Worm (Caenorhabditis elegans): Measurements from ENCODE around the gene toca-2.

toca-2 gene

DNA sequence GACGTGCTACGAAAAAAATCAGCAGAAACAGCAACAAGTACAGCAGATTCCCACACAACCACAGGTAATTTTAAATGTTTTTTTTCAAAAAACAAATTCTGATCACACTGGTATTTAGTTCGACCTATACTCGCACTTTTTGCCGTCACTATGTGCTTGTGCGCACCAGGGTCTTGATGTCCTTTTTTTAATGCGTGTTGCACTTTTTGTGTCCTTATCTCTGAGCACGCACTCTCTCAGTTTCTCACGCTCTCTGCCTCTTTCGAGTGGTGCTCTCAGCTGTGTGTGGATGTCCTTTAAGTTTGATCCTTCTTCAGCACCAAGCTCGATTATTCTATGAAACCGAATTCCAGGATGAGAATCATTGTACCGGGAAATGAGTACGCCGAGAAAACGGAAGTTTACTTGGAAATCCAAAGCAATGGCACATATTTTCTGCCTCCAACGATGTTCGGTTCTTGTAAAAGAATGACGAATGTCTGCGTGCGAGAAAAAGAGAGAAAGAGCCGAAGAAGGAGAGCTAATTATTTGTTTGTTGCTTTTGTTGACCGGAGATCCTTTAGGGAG lies 37.2 kb upstream of the toca-2 start (continued):
- TF ChIP-seq lin-13 (GFP tag; optimal IDR thresholded peaks at IDR 0.05) (no peak), mxl-3 (GFP tag; optimal IDR thresholded peaks at IDR 0.05) (peak; percentile 44), F44E2.7 (GFP tag; IDR thresholded peaks at IDR 0.05) (no peak)

- TF ChIP-seq lir-3 (tag; optimal IDR thresholded peaks at IDR 0.05) (no peak), snpc-1.2 (GFP tag; IDR thresholded peaks at IDR 0.05) (no peak), nhr-10 (tag; optimal IDR thresholded peaks at IDR 0.05) (no peak), Y48G9A.11 (GFP tag; IDR thresholded peaks at IDR 0.05) (no peak), ceh-28 (tag; optimal IDR thresholded peaks at IDR 0.05) (no peak), dmd-6 (GFP tag; IDR thresholded peaks at IDR 0.05) (no peak), tag-97 (GFP tag; IDR thresholded peaks at IDR 0.05) (no peak), lin-1 (GFP tag; IDR thresholded peaks at IDR 0.05) (no peak), nhr-237 (tag; optimal IDR thresholded peaks at IDR 0.05) (no peak), nhr-77 (tag; optimal IDR thresholded peaks at IDR 0.05) (no peak), R02D3.7 (tag; optimal IDR thresholded peaks at IDR 0.05) (no peak), pha-4 (GFP tag; IDR thresholded peaks at IDR 0.05) (no peak), pha-4 (tag; optimal IDR thresholded peaks at IDR 0.05) (no peak), dve-1 (tag; optimal IDR thresholded peaks at IDR 0.05; ENCODE audit: insufficient read depth) (peak; percentile 9), hif-1 (tag; optimal IDR thresholded peaks at IDR 0.05) (peak in 1 of 2 experiments; percentile 12), snpc-4 (tag; optimal IDR thresholded peaks at IDR 0.05) (no peak), D1046.2 (GFP tag; IDR thresholded peaks at IDR 0.05) (no peak), rbr-2 (tag; optimal IDR thresholded peaks at IDR 0.05) (no peak), Y105C5A.15 (GFP tag; IDR thresholded peaks at IDR 0.05) (no peak), F37D6.2 (tag; optimal IDR thresholded peaks at IDR 0.05) (no peak), mdl-1 (tag; optimal IDR thresholded peaks at IDR 0.05) (peak; percentile 68 to 82), zfp-3 (GFP tag; conservative IDR thresholded peaks at IDR 0.05) (no peak), nhr-28 (tag; optimal IDR thresholded peaks at IDR 0.05) (peak; percentile 56), nhr-42 (GFP tag; IDR thresholded peaks at IDR 0.05) (no peak), T26A8.4 (GFP tag; IDR thresholded peaks at IDR 0.05) (peak; percentile 38; the same call in 1 of the 2 replicates), mes-2 (tag; optimal IDR thresholded peaks at IDR 0.05; ENCODE audit: poor library complexity, severe bottlenecking) (peak; percentile 16), saeg-2 (GFP tag; IDR thresholded peaks at IDR 0.05) (no peak), hlh-30 (tag; optimal IDR thresholded peaks at IDR 0.05; ENCODE audit: insufficient read depth) (peak; percentile 86), ztf-7 (tag; optimal IDR thresholded peaks at IDR 0.05) (no peak), aha-1 (tag) (peak; percentile 97), nhr-102 (tag; optimal IDR thresholded peaks at IDR 0.05) (peak; percentile 0), mep-1 (tag; optimal IDR thresholded peaks at IDR 0.05) (peak; percentile 11), mxl-3 (GFP tag; optimal IDR thresholded peaks at IDR 0.05) (peak; percentile 87), nhr-25 (tag; optimal IDR thresholded peaks at IDR 0.05; ENCODE audit: borderline replicate concordance, insufficient read depth) (peak; percentile 17), duxl-1 (tag; optimal IDR thresholded peaks at IDR 0.05; ENCODE audit: poor library complexity) (peak; percentile 47), nhr-48 (tag; optimal IDR thresholded peaks at IDR 0.05) (peak; percentile 44), tra-1 (GFP tag; IDR thresholded peaks at IDR 0.05) (no peak), aly-2 (tag; optimal IDR thresholded peaks at IDR 0.05) (no peak), fkh-10 (GFP tag; optimal IDR thresholded peaks at IDR 0.05) (no peak), set-16 (GFP tag; IDR thresholded peaks at IDR 0.05) (peak; percentile 17; the same call in 1 of the 2 replicates), hlh-11 (tag; optimal IDR thresholded peaks at IDR 0.05) (peak; percentile 73), sdz-12 (GFP tag; optimal IDR thresholded peaks at IDR 0.05) (no peak), T20F7.1 (GFP tag; optimal IDR thresholded peaks at IDR 0.05) (no peak)
Observed at ce11 chrIII:13719247-13719758, 36.4 kb upstream of the toca-2 start.

Measured in whole organism, L4 larva.